Fruit fly (Drosophila melanogaster): Measurements from ENCODE around the gene X11L.
A peak's percentile ranks its signal among the peaks of the same experiment; 100 is the strongest.

The X11L gene

DNA sequence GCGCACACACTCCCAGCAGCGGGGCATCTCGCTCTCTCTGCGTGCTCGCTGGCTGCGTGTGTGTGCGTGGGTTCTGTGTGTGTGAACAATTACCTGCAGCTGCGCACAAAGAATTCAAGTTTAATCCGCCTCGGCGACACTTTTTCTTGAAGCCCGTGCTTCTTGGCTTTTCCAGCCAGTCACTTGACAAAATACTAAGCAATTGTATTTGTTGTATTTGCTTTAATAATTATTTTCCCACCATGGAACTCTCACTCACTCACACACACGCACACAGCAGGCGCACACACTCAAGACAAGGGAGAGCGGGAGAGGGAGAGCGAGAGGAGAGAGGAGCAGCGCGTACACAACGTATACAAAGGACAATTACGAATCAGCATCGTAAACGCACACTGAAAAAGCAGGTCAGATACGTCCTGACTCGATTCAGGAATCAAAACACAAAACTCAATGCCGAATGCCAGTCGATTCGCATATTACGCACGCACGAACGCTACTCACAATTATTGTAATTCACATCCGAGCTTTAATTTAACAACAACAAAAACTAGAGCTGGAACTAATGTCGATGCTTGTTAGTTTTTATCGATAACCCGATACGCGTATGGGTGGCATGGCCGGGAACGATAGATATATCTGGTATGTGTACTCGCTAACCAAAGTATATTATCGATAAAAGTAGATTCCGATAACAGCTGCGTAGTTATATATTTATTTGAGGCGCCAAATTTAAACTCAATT, 52.8 kb downstream of the X11L start, which contains the start of gene RhoGAPp190 (continued):
- TF ChIP-seq tna (GFP tag; IDR thresholded peaks at IDR 0.05; ENCODE audit: partially characterized antibody) (peak; percentile 96), Xbp1 (GFP tag; optimal IDR thresholded peaks at IDR 0.05) (peak; percentile 7), CG42726 (GFP tag; IDR thresholded peaks at IDR 0.05; ENCODE audit: partially characterized antibody) (peak; percentile 57; the same call in 1 of the 2 replicates), E2f2 (GFP tag; IDR thresholded peaks at IDR 0.05) (peak; percentile 93), Neu2 (GFP tag; optimal IDR thresholded peaks at IDR 0.05; ENCODE audit: borderline replicate concordance) (no peak), yki (optimal IDR thresholded peaks at IDR 0.05) (peak; percentile 25), Rfx (GFP tag; IDR thresholded peaks at IDR 0.05) (0 out of 2 replicates have a peak, but pooled peaks have one; percentile 10), mld (GFP tag; IDR thresholded peaks at IDR 0.05; ENCODE audit: partially characterized antibody) (peak; percentile 93), CG3838 (GFP tag; optimal IDR thresholded peaks at IDR 0.05) (no peak), CG15514 (GFP tag; optimal IDR thresholded peaks at IDR 0.05) (peak; percentile 79), hb (GFP tag; IDR thresholded peaks at IDR 0.05; ENCODE audit: partially characterized antibody) (peak; percentile 96), CG10209 (GFP tag; optimal IDR thresholded peaks at IDR 0.05) (no peak), PHDP (tag; optimal IDR thresholded peaks at IDR 0.05) (peak; percentile 19), br (optimal IDR thresholded peaks at IDR 0.05) (no peak), scrt (GFP tag; optimal IDR thresholded peaks at IDR 0.05) (peak; percentile 34), lilli (GFP tag; optimal IDR thresholded peaks at IDR 0.05) (peak; percentile 24), amos (GFP tag; IDR thresholded peaks at IDR 0.05; ENCODE audit: partially characterized antibody) (peak; percentile 91; the same call in 1 of the 2 replicates), CG9797 (GFP tag; optimal IDR thresholded peaks at IDR 0.05) (peak; percentile 45), CG12219 (GFP tag; optimal IDR thresholded peaks at IDR 0.05) (no peak), Pdp1 (GFP tag; optimal IDR thresholded peaks at IDR 0.05) (peak in 1 of 2 experiments; percentile 70), Bgb (GFP tag; IDR thresholded peaks at IDR 0.05; ENCODE audit: partially characterized antibody) (peak; percentile 96), CG33557 (GFP tag; optimal IDR thresholded peaks at IDR 0.05) (no peak), CG13894 (tag; optimal IDR thresholded peaks at IDR 0.05) (peak; percentile 31), p53 (GFP tag; optimal IDR thresholded peaks at IDR 0.05) (no peak), Hr51 (GFP tag; optimal IDR thresholded peaks at IDR 0.05) (no peak), dm (GFP tag; optimal IDR thresholded peaks at IDR 0.05) (peak; percentile 17), h (optimal IDR thresholded peaks at IDR 0.05) (no peak), z (GFP tag; IDR thresholded peaks at IDR 0.05) (peak; percentile 6; the same call in 1 of the 3 replicates), shn (GFP tag; optimal IDR thresholded peaks at IDR 0.05) (no peak), CG2712 (tag; optimal IDR thresholded peaks at IDR 0.05) (peak; percentile 33), Doc3 (GFP tag; IDR thresholded peaks at IDR 0.05; ENCODE audit: partially characterized antibody) (peak; percentile 73), CG1647 (GFP tag; optimal IDR thresholded peaks at IDR 0.05) (peak; percentile 13), CG8924 (tag; optimal IDR thresholded peaks at IDR 0.05) (peak; percentile 32), CG15479 (GFP tag; optimal IDR thresholded peaks at IDR 0.05) (no peak), CG14860 (GFP tag; IDR thresholded peaks at IDR 0.05; ENCODE audit: partially characterized antibody) (peak; percentile 95), sd (tag; optimal IDR thresholded peaks at IDR 0.05) (peak; percentile 72), Doc2 (GFP tag; IDR thresholded peaks at IDR 0.05) (no peak), Sry-δ (GFP tag; optimal IDR thresholded peaks at IDR 0.05) (peak; percentile 95), Aef1 (GFP tag; IDR thresholded peaks at IDR 0.05) (no peak), cas (GFP tag; IDR thresholded peaks at IDR 0.05) (no peak), sna (GFP tag; IDR thresholded peaks at IDR 0.05; ENCODE audit: partially characterized antibody) (peak; percentile 88), CG15696 (tag; optimal IDR thresholded peaks at IDR 0.05) (no peak), HmgZ (tag; optimal IDR thresholded peaks at IDR 0.05) (peak; percentile 39), Chrac-16 (GFP tag; optimal IDR thresholded peaks at IDR 0.05) (no peak), chinmo (GFP tag; IDR thresholded peaks at IDR 0.05; ENCODE audit: partially characterized antibody) (peak; percentile 93), CG17186 (GFP tag; optimal IDR thresholded peaks at IDR 0.05) (peak; percentile 41), Opbp (GFP tag; IDR thresholded peaks at IDR 0.05; ENCODE audit: partially characterized antibody) (peak; percentile 92), unc-4 (GFP tag; IDR thresholded peaks at IDR 0.05; ENCODE audit: partially characterized antibody) (peak; percentile 88)

Data from whole organism, embryonic.